Fruit fly (Drosophila melanogaster): Measurements from ENCODE around the gene Bub1.

The Bub1 gene

DNA sequence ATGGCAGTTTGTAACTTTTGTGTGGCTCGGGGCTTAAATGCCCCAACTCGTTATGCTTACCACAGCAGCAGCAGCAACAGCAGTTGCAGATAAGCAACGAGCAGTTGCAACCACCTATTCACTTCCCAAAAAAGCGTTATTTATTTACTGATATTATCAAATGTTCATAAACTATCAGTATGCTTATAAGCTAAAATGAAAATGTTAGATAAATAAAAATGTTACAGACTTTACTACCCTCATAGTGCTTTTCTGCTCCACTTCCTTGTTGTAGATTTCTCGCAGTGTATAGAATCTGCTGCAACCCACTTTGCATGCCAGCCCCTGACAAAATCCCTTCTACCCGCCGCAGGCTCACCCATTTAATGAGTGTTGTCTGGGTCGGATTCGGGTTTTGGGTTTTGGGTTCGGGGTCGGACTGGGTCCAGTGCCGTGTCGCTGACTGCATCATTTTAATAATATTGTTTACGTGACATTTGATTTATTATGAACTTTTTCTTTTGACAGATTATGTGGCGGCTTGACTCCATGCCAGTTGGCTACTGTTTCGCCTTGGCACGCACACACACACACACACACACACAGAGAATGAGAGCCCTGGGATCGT is 24.5 kb upstream of the Bub1 start:
- TF ChIP-seq ttk (optimal IDR thresholded peaks at IDR 0.05): no peak
- TF ChIP-seq insv (optimal IDR thresholded peaks at IDR 0.05): no peak

DNA sequence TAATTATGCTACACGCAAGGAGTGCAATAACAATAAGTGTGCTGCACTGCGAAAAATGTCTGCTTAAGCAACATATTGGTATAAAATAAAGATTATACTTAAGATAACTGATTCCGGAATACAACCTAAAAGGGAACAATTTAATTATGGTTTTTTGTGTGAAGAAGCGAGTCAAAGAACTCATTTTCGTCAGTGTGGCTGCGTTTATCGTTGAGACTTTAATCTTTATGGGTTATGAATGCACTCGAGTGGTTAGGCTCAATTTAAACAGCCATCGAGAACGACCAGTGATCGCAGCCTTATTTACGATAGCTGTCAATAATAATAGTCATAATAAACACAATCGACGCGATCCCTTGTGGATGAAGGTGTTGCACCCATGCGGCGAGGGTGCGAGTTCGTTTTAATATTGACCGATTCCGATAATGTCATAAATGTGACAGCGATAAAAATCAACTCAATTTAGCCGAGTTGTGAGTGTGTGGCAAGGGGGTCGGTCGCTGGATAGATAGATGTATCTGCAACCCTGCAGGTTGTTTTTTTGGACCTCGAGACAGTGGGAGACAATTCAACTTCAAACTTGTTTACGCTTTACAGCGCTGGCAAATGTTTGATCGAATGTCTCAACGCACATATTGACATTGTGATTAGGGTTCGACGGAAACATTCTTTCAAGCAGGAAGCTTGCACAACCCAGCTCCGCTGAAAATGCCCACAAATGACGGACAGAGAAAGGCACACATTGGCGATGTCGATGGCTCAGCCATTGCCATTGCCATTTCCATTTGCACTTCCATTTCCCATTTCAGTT is 22.4 kb upstream of the Bub1 start:
- TF ChIP-seq Sin3A (optimal IDR thresholded peaks at IDR 0.05) (no peak), psq (optimal IDR thresholded peaks at IDR 0.05) (no peak), h (optimal IDR thresholded peaks at IDR 0.05) (no peak), Myc (optimal IDR thresholded peaks at IDR 0.05) (no peak), insv (optimal IDR thresholded peaks at IDR 0.05) (no peak), ttk (optimal IDR thresholded peaks at IDR 0.05) (no peak)

DNA sequence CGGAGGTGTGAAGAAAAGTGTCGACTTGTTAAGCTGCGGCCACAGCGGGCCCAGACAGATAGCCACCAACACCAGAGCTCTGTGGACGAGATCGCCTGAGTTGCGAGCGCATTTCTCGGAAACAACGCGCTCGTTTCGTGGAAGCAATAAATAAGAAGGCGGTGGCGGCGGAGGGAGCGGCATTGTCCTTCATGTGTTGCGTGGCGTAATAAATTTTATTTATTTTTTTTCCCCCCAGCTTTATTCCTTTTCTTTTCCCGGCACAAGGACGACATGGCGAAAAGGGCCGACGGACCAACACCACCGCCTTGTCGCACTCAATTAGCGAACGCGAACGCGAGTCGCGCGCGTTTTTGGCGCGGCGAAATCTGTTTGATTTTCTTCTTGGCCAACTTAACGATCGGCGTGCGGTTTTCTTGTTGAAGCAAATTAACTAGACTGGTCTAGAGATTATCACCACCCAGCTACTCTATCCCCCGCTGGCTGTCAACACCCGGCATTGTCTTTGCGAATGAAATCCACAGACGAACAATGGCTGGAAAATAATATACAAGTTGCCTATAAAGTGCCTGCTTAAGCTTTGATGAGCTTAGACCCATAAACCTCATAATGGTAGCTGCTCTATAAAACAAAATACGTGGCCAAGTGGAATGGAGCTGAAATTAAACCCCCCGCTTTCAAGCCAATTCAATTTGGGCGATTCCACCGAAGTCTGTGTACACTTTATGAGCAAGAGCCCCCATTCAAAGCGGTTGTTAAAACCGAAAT is 19.4 kb upstream of the Bub1 start:
- no peak for TF ChIP-seq psq (optimal IDR thresholded peaks at IDR 0.05)
- no peak for TF ChIP-seq h (optimal IDR thresholded peaks at IDR 0.05)
- TF ChIP-seq insv (optimal IDR thresholded peaks at IDR 0.05): no peak
- TF ChIP-seq Myc (optimal IDR thresholded peaks at IDR 0.05): no peak
- TF ChIP-seq ttk (optimal IDR thresholded peaks at IDR 0.05): no peak
- no peak for TF ChIP-seq Sin3A (optimal IDR thresholded peaks at IDR 0.05)

- TF ChIP-seq psq (optimal IDR thresholded peaks at IDR 0.05) (no peak), insv (optimal IDR thresholded peaks at IDR 0.05) (no peak), h (optimal IDR thresholded peaks at IDR 0.05) (no peak), ttk (optimal IDR thresholded peaks at IDR 0.05) (no peak), Sin3A (optimal IDR thresholded peaks at IDR 0.05) (no peak)
Measured at dm6 chr2L:5260267-5260666, 18.4 kb upstream of the Bub1 start.

dm6 chr2L:5261223-5261984 is 17.3 kb upstream of the Bub1 start:
- TF ChIP-seq h (optimal IDR thresholded peaks at IDR 0.05): no peak
- TF ChIP-seq Myc (optimal IDR thresholded peaks at IDR 0.05): no peak
- no peak for TF ChIP-seq ttk (optimal IDR thresholded peaks at IDR 0.05)
- TF ChIP-seq Sin3A (optimal IDR thresholded peaks at IDR 0.05): no peak
- TF ChIP-seq psq (optimal IDR thresholded peaks at IDR 0.05): no peak
- no peak for TF ChIP-seq insv (optimal IDR thresholded peaks at IDR 0.05)

- TF ChIP-seq psq (optimal IDR thresholded peaks at IDR 0.05) (no peak), ttk (optimal IDR thresholded peaks at IDR 0.05) (no peak), insv (optimal IDR thresholded peaks at IDR 0.05) (no peak), Myc (optimal IDR thresholded peaks at IDR 0.05) (no peak), Sin3A (optimal IDR thresholded peaks at IDR 0.05) (no peak), h (optimal IDR thresholded peaks at IDR 0.05) (no peak)
Measured at dm6 chr2L:5263343-5264051, 15.2 kb upstream of the Bub1 start, which contains the start of gene Cyp4ac1. Gene Cyp4ac1, plus strand, starts transcription at chr2L:5264001.

dm6 chr2L:5264157-5264556 is 14.5 kb upstream of the Bub1 start:
- no peak for TF ChIP-seq ttk (optimal IDR thresholded peaks at IDR 0.05)

- no peak for TF ChIP-seq h (optimal IDR thresholded peaks at IDR 0.05)
- no peak for TF ChIP-seq Myc (optimal IDR thresholded peaks at IDR 0.05)
- no peak for TF ChIP-seq Sin3A (optimal IDR thresholded peaks at IDR 0.05)
- TF ChIP-seq ttk (optimal IDR thresholded peaks at IDR 0.05): no peak
- no peak for TF ChIP-seq psq (optimal IDR thresholded peaks at IDR 0.05)
- TF ChIP-seq insv (optimal IDR thresholded peaks at IDR 0.05): no peak
Measured at dm6 chr2L:5266092-5266491, 12.6 kb upstream of the Bub1 start, which contains the start of gene Cyp4ac2. Gene Cyp4ac2, plus strand, starts transcription at chr2L:5266392.

DNA sequence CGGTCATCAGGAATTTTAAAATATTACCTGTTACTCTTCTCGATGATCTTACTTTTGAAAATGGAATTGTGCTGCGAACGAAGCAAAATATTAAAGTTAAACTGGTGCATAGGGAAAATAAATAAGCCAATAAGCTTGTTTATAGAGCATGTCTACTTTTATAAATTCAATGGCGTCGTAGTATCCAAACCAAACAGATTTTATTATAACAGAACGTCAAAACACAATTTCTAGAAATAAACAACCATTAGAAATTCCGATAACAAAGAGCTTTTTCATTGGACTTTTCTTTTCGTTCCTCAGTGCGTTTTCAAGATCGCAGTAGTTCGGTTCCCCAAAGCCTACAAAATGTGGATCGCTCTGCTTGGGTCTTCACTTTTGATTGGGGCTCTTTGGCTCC is 10.5 kb upstream of the Bub1 start, which contains the start of gene Cyp4ac3:
Cyp4ac3 (plus strand) TSS at position 301 of the 400 bp plus-strand sequence.
- no peak for TF ChIP-seq Sin3A (optimal IDR thresholded peaks at IDR 0.05)
- TF ChIP-seq insv (optimal IDR thresholded peaks at IDR 0.05): no peak
- no peak for TF ChIP-seq psq (optimal IDR thresholded peaks at IDR 0.05)
- TF ChIP-seq ttk (optimal IDR thresholded peaks at IDR 0.05): no peak
- no peak for TF ChIP-seq Myc (optimal IDR thresholded peaks at IDR 0.05)
- no peak for TF ChIP-seq h (optimal IDR thresholded peaks at IDR 0.05)

DNA sequence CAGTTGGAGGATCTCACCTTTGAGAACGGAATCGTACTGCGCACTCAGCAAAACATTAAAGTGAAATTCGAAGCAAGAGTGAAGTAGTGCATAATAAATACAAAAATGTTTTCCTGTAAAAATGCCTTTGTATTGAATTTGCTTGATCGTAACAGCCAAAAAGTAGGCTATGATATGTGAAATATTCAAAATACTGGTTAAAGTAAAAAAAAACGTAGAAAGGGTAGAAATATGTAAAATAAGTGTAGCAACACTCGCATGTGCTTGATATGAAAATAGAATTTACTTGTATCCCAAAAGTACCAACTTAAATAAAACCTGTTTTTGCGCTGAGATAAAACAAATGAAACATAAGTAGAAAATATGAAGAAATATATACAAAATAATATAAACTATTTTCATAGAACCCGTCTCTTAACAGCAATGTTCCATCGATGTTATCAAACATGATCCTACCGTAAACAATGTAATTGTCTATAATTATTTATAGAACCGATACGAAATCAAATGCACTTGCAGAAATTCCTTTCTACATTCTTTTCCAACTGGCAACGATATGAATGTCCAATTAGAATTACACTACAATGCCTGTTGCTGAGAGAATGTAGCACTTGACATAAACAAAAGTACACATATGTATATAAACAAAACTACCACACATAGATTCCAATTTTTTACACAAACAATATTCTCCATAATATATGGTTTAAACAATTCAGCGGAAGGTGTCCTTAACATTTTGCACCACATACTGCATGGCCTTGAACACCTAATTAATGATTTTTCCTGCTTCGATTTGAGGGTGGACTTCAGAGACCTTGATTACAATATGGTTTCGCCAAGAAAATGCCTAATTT is 8.2 kb upstream of the Bub1 start:
- TF ChIP-seq insv (optimal IDR thresholded peaks at IDR 0.05) (no peak), Myc (optimal IDR thresholded peaks at IDR 0.05) (no peak), psq (optimal IDR thresholded peaks at IDR 0.05) (no peak), Sin3A (optimal IDR thresholded peaks at IDR 0.05) (no peak), h (optimal IDR thresholded peaks at IDR 0.05) (no peak), ttk (optimal IDR thresholded peaks at IDR 0.05) (no peak)
